Worm (Caenorhabditis elegans) whole organism, L4/young adult: ENCODE data around the gene asp-3.

ENCODE experiments used
- W03F9.2 ChIP-seq: fragments of 150-350 bp; optimal IDR thresholded peaks from 2 replicates; lab custom pipeline; 2014; ENCODE audit warnings: missing biosample characterization, missing genetic modification characterization
- dao-5 ChIP-seq: sonication (generic microtip); optimal IDR thresholded peaks from 2 replicates; lab custom pipeline; 2016; ENCODE audit warnings: missing genotype, missing genetic modification characterization, moderate library complexity, missing compliant biosample characterization
- him-1 ChIP-seq: sonication (generic microtip); optimal IDR thresholded peaks from 2 replicates; lab custom pipeline; 2016; ENCODE audit warnings: missing genotype, missing genetic modification reagents, missing genetic modification characterization, missing compliant biosample characterization

- TF ChIP-seq him-1 (tag; lab: Kevin White, UChicago) (no peak), dao-5 (no peak), W03F9.2 (tag; lab: Kevin White, UChicago) (no peak)
These were observed 45.2 kb downstream of the asp-3 start, which contains the start of gene F41B4.3 for ce11 chrX:6836065-6836527.
